Fruit fly (Drosophila melanogaster) whole organism, embryonic: Measurements from ENCODE around the gene Sbds.

Source experiments
- Bdp1 ChIP-seq: fragments of 200-800 bp; sonication (Bioruptor generic); optimal IDR thresholded peaks from 3 replicates; lab custom pipeline; 2016; ENCODE audit warnings: missing biosample characterization, missing genetic modification characterization
- CG10543 ChIP-seq: fragments of 200-800 bp; sonication (Bioruptor generic); optimal IDR thresholded peaks from 3 replicates; lab custom pipeline; 2017; ENCODE audit warnings: missing biosample characterization, mild to moderate bottlenecking, missing genetic modification characterization, moderate library complexity
- CG12769 ChIP-seq: fragments of 200-800 bp; sonication (Bioruptor generic); optimal IDR thresholded peaks from 2 replicates; lab custom pipeline; 2019; ENCODE audit warnings: missing biosample characterization, mild to moderate bottlenecking, missing genetic modification characterization, moderate library complexity
- CG13424 ChIP-seq: fragments of 200-800 bp; sonication (Bioruptor generic); optimal IDR thresholded peaks from 2 replicates; lab custom pipeline; 2019; ENCODE audit warnings: missing biosample characterization, mild to moderate bottlenecking, missing genetic modification characterization, moderate library complexity
- CG17359 ChIP-seq: fragments of 200-800 bp; sonication (Bioruptor generic); optimal IDR thresholded peaks from 3 replicates; lab custom pipeline; 2018; ENCODE audit warnings: missing biosample characterization, mild to moderate bottlenecking, missing genetic modification characterization, moderate library complexity
- CG1792 ChIP-seq: fragments of 200-800 bp; sonication (Bioruptor generic); optimal IDR thresholded peaks from 2 replicates; lab custom pipeline; 2016; ENCODE audit warnings: missing biosample characterization, missing genetic modification characterization
- CG18011 ChIP-seq: fragments of 200-800 bp; sonication (Bioruptor generic); optimal IDR thresholded peaks from 2 replicates; lab custom pipeline; 2017; ENCODE audit warnings: missing biosample characterization, missing genetic modification characterization, mild to moderate bottlenecking, moderate library complexity, missing genotype
- CG18764 ChIP-seq: fragments of 200-800 bp; sonication (Bioruptor generic); optimal IDR thresholded peaks from 3 replicates; lab custom pipeline; 2016; ENCODE audit warnings: missing biosample characterization, missing genetic modification characterization
- CG2120 ChIP-seq: fragments of 200-800 bp; sonication (Bioruptor generic); optimal IDR thresholded peaks from 3 replicates; lab custom pipeline; 2016; ENCODE audit warnings: missing biosample characterization, missing genetic modification characterization
- CG2712 ChIP-seq: fragments of 200-800 bp; optimal IDR thresholded peaks from 3 replicates; lab custom pipeline; 2019; ENCODE audit warnings: missing biosample characterization, mild to moderate bottlenecking, missing genetic modification characterization, moderate library complexity
- CG31365 ChIP-seq: fragments of 200-800 bp; sonication (Bioruptor generic); optimal IDR thresholded peaks from 2 replicates; lab custom pipeline; 2018; ENCODE audit warnings: missing biosample characterization, mild to moderate bottlenecking, missing genetic modification characterization
- CG34224 ChIP-seq: fragments of 200-800 bp; sonication (Bioruptor generic); IDR thresholded peaks from 3 replicates; pipeline ENCODE4 v1.3.6; 2022; ENCODE audit warnings: missing biosample characterization, missing genetic modification characterization; ENCODE audit not compliant: partially characterized antibody
- CG4617 ChIP-seq: fragments of 200-800 bp; sonication (Bioruptor generic); optimal IDR thresholded peaks from 3 replicates; lab custom pipeline; 2016; ENCODE audit warnings: missing biosample characterization, missing genetic modification characterization, borderline replicate concordance
- CG6689 ChIP-seq: fragments of 200-800 bp; sonication (Bioruptor generic); IDR thresholded peaks from 2 replicates; pipeline ENCODE4 v1.3.6; 2022; ENCODE audit warnings: missing biosample characterization, missing genetic modification characterization
- CG6765 ChIP-seq: fragments of 200-800 bp; sonication (Bioruptor generic); optimal IDR thresholded peaks from 3 replicates; lab custom pipeline; 2017; ENCODE audit warnings: missing biosample characterization, mild to moderate bottlenecking, missing genetic modification characterization
- CG7839 ChIP-seq: fragments of 200-800 bp; sonication (Bioruptor generic); optimal IDR thresholded peaks from 3 replicates; lab custom pipeline; 2018; ENCODE audit warnings: missing biosample characterization, mild to moderate bottlenecking, missing genetic modification characterization, moderate library complexity
- CG9727 ChIP-seq: fragments of 200-800 bp; sonication (Bioruptor generic); optimal IDR thresholded peaks from 3 replicates; lab custom pipeline; 2017; ENCODE audit warnings: missing biosample characterization, mild to moderate bottlenecking, missing genetic modification characterization
- CG9797 ChIP-seq: fragments of 200-800 bp; sonication (Bioruptor generic); optimal IDR thresholded peaks from 3 replicates; lab custom pipeline; 2018; ENCODE audit warnings: missing biosample characterization, mild to moderate bottlenecking, missing genetic modification characterization
- CG9817 ChIP-seq: fragments of 200-800 bp; sonication (Bioruptor generic); optimal IDR thresholded peaks from 2 replicates; lab custom pipeline; 2018; ENCODE audit warnings: missing biosample characterization, mild to moderate bottlenecking, missing genetic modification characterization, moderate library complexity
- Gug ChIP-seq: fragments of 200-800 bp; sonication (Bioruptor generic); IDR thresholded peaks from 4 replicates; pipeline ENCODE4 v1.3.6; 2022; ENCODE audit warnings: missing biosample characterization, missing genetic modification characterization
- Hmr ChIP-seq: fragments of 200-800 bp; sonication (Bioruptor generic); optimal IDR thresholded peaks from 3 replicates; lab custom pipeline; 2017; ENCODE audit warnings: mild to moderate bottlenecking, missing biosample characterization, missing genetic modification reagents, missing genetic modification characterization
- Hr51 ChIP-seq, 2 experiments: fragments of 200-800 bp; sonication (Bioruptor generic); optimal IDR thresholded peaks; 2 replicates in 1 of 2; 3 replicates in 1 of 2; lab custom pipeline; 2016 to 2018; ENCODE audit warnings: missing biosample characterization in 2 of 2, missing genetic modification characterization in 2 of 2, mild to moderate bottlenecking in 1 of 2, moderate library complexity in 1 of 2
- Meics ChIP-seq: fragments of 200-800 bp; sonication (Bioruptor generic); optimal IDR thresholded peaks from 2 replicates; lab custom pipeline; 2017; ENCODE audit warnings: missing biosample characterization, mild to moderate bottlenecking, missing genetic modification characterization
- Ptx1 ChIP-seq: fragments of 200-800 bp; sonication (Bioruptor generic); IDR thresholded peaks from 2 replicates; pipeline ENCODE4 v1.3.6; 2022; ENCODE audit warnings: missing biosample characterization, missing genetic modification characterization
- Sox102F ChIP-seq: fragments of 200-800 bp; sonication (Bioruptor generic); optimal IDR thresholded peaks from 2 replicates; lab custom pipeline; 2018; ENCODE audit warnings: missing biosample characterization, mild to moderate bottlenecking, missing genetic modification characterization, moderate library complexity
- abd-A ChIP-seq: fragments of 200-800 bp; sonication (Bioruptor generic); optimal IDR thresholded peaks from 3 replicates; lab custom pipeline; 2019; ENCODE audit warnings: missing biosample characterization, mild to moderate bottlenecking, missing genetic modification characterization, moderate library complexity
- ap ChIP-seq: fragments of 200-800 bp; sonication (Bioruptor generic); IDR thresholded peaks from 2 replicates; pipeline ENCODE4 v1.3.6; 2022; ENCODE audit warnings: missing biosample characterization, missing genetic modification characterization
- ato ChIP-seq: fragments of 200-800 bp; sonication (Bioruptor generic); IDR thresholded peaks from 2 replicates; pipeline ENCODE4 v1.3.6; 2022; ENCODE audit warnings: missing biosample characterization, missing genetic modification characterization; ENCODE audit not compliant: partially characterized antibody
- br ChIP-seq: fragments of >200 bp; optimal IDR thresholded peaks from 2 replicates; lab custom pipeline; 2017
- chinmo ChIP-seq: fragments of 200-800 bp; sonication (Bioruptor generic); IDR thresholded peaks from 4 replicates; pipeline ENCODE4 v1.3.6; 2022; ENCODE audit warnings: missing biosample characterization, missing genetic modification characterization; ENCODE audit not compliant: partially characterized antibody
- cwo ChIP-seq: fragments of 200-800 bp; sonication (Bioruptor generic); optimal IDR thresholded peaks from 3 replicates; lab custom pipeline; 2017; ENCODE audit warnings: missing biosample characterization, missing genetic modification characterization, mild to moderate bottlenecking, moderate library complexity, missing genetic modification reagents
- disco-r ChIP-seq: fragments of 200-800 bp; sonication (Bioruptor generic); optimal IDR thresholded peaks from 2 replicates; lab custom pipeline; 2016; ENCODE audit warnings: missing biosample characterization, missing genetic modification characterization
- dm ChIP-seq: fragments of 200-800 bp; sonication (Bioruptor generic); optimal IDR thresholded peaks from 3 replicates; lab custom pipeline; 2016; ENCODE audit warnings: missing biosample characterization, missing genetic modification characterization
- dmrt99B ChIP-seq: fragments of 200-800 bp; sonication (Bioruptor generic); optimal IDR thresholded peaks from 2 replicates; lab custom pipeline; 2018; ENCODE audit warnings: missing biosample characterization, mild to moderate bottlenecking, missing genetic modification characterization, moderate library complexity
- dysf ChIP-seq: fragments of 200-800 bp; sonication (Bioruptor generic); IDR thresholded peaks from 3 replicates; pipeline ENCODE4 v1.3.6; 2022; ENCODE audit warnings: missing biosample characterization, missing genetic modification characterization
- esg ChIP-seq: fragments of 200-800 bp; sonication (Bioruptor generic); conservative IDR thresholded peaks from 2 replicates; pipeline ENCODE4 v1.3.6; 2022; ENCODE audit warnings: missing biosample characterization, missing genetic modification characterization
- eve ChIP-seq, 2 experiments: fragments of >200 bp; optimal IDR thresholded peaks; 2 replicates each; lab custom pipeline; 2017; ENCODE audit warnings: missing biosample characterization in 2 of 2, missing genetic modification characterization in 2 of 2
- exex ChIP-seq: fragments of 200-800 bp; sonication (Bioruptor generic); optimal IDR thresholded peaks from 4 replicates; lab custom pipeline; 2018; ENCODE audit warnings: missing biosample characterization, mild to moderate bottlenecking, missing genetic modification characterization, moderate library complexity
- ftz-f1 ChIP-seq: fragments of 200-800 bp; sonication (Bioruptor generic); optimal IDR thresholded peaks from 2 replicates; lab custom pipeline; 2016; ENCODE audit warnings: missing biosample characterization, missing genetic modification characterization
- grau ChIP-seq: fragments of 200-800 bp; optimal IDR thresholded peaks from 3 replicates; lab custom pipeline; 2019; ENCODE audit warnings: missing biosample characterization, mild to moderate bottlenecking, missing genetic modification characterization, moderate library complexity
- lbe ChIP-seq: fragments of 200-800 bp; sonication (Bioruptor generic); optimal IDR thresholded peaks from 2 replicates; lab custom pipeline; 2016; ENCODE audit warnings: missing biosample characterization, mild to moderate bottlenecking, missing genetic modification characterization
- lilli ChIP-seq: fragments of 200-800 bp; sonication (Bioruptor generic); optimal IDR thresholded peaks from 3 replicates; lab custom pipeline; 2016; ENCODE audit warnings: missing biosample characterization, missing genetic modification characterization
- lmd ChIP-seq: fragments of 200-800 bp; sonication (Bioruptor generic); IDR thresholded peaks from 2 replicates; pipeline ENCODE4 v1.3.6; 2022; ENCODE audit warnings: missing biosample characterization, missing genetic modification characterization
- odd ChIP-seq: fragments of 200-800 bp; sonication (Bioruptor generic); optimal IDR thresholded peaks from 2 replicates; lab custom pipeline; 2017; ENCODE audit warnings: missing biosample characterization, mild to moderate bottlenecking, missing genetic modification characterization
- sisA ChIP-seq: fragments of 200-800 bp; sonication (Bioruptor generic); IDR thresholded peaks from 2 replicates; pipeline ENCODE4 v1.3.6; 2022; ENCODE audit warnings: missing biosample characterization, missing genetic modification characterization
- stc ChIP-seq: fragments of 200-800 bp; sonication (Bioruptor generic); IDR thresholded peaks from 2 replicates; pipeline ENCODE4 v1.3.6; 2022; ENCODE audit warnings: missing biosample characterization, missing genetic modification characterization
- trh ChIP-seq: fragments of 200-800 bp; sonication (Bioruptor generic); optimal IDR thresholded peaks from 2 replicates; lab custom pipeline; 2016; ENCODE audit warnings: missing biosample characterization, missing genetic modification characterization

Gene Sbds

dm6 chr3L:6706723-6707591, 45.8 kb upstream of the Sbds start (continued):
- peak; percentile 13 for TF ChIP-seq lilli (GFP tag; lab: Kevin White, UChicago)
- TF ChIP-seq Hr51 (GFP tag; optimal IDR thresholded peaks at IDR 0.05; lab: Kevin White, UChicago): peak in 1 of 2 experiments; percentile 43
- TF ChIP-seq CG13424: peak; percentile 51
- TF ChIP-seq chinmo (GFP tag; lab: Robert Waterston, UW): 0 out of 4 replicates have a peak, but pooled peaks have one; percentile 42
- peak; percentile 0 for TF ChIP-seq abd-A
- no peak for TF ChIP-seq sisA (GFP tag; lab: Robert Waterston, UW)
- TF ChIP-seq ap (GFP tag; lab: Robert Waterston, UW): no peak
- TF ChIP-seq dysf (GFP tag; lab: Robert Waterston, UW): peak; percentile 55; the same call in 1 of the 3 replicates
- peak; percentile 36 for TF ChIP-seq dmrt99B (tag; lab: Kevin White, UChicago)
- no peak for TF ChIP-seq Hmr (GFP tag; lab: Kevin White, UChicago)
- peak; percentile 26; the same call in 1 of the 2 replicates for TF ChIP-seq Ptx1
- no peak for TF ChIP-seq CG18764 (GFP tag; lab: Kevin White, UChicago)
- TF ChIP-seq eve (GFP tag; optimal IDR thresholded peaks at IDR 0.05; lab: Kevin White, UChicago): peak in 1 of 2 experiments; percentile 15
- peak; percentile 19 for TF ChIP-seq CG9817 (tag; lab: Kevin White, UChicago)
- peak; percentile 42 for TF ChIP-seq CG2120 (GFP tag; lab: Kevin White, UChicago)
- TF ChIP-seq Meics (GFP tag; lab: Kevin White, UChicago): peak; percentile 21
- TF ChIP-seq CG10543 (GFP tag; lab: Kevin White, UChicago): peak; percentile 74
- peak; percentile 36; the same call in 1 of the 2 replicates for TF ChIP-seq CG6689
- TF ChIP-seq cwo (GFP tag; lab: Kevin White, UChicago): peak; percentile 10
- TF ChIP-seq Gug (GFP tag; lab: Robert Waterston, UW): 0 out of 4 replicates have a peak, but pooled peaks have one; percentile 22
- no peak for TF ChIP-seq disco-r (GFP tag; lab: Kevin White, UChicago)
- TF ChIP-seq CG17359 (tag; lab: Kevin White, UChicago): peak; percentile 20
- peak; percentile 34 for TF ChIP-seq grau
- peak; percentile 22 for TF ChIP-seq CG6765 (GFP tag; lab: Kevin White, UChicago)
- no peak for TF ChIP-seq trh (GFP tag; lab: Kevin White, UChicago)
- TF ChIP-seq CG12769 (tag; lab: Kevin White, UChicago): peak; percentile 71
- TF ChIP-seq CG2712 (tag; lab: Kevin White, UChicago): peak; percentile 10
- peak; percentile 32 for TF ChIP-seq CG7839
- peak; percentile 11; the same call in 1 of the 2 replicates for TF ChIP-seq esg (GFP tag; lab: Robert Waterston, UW)
- peak; percentile 81 for TF ChIP-seq ftz-f1 (GFP tag; lab: Kevin White, UChicago)
- TF ChIP-seq lmd (GFP tag; lab: Robert Waterston, UW): peak; percentile 49; the same call in 1 of the 2 replicates
- 0 out of 2 replicates have a peak, but pooled peaks have one; percentile 35 for TF ChIP-seq stc
- TF ChIP-seq, all 482 proteins: peak for 57

DNA sequence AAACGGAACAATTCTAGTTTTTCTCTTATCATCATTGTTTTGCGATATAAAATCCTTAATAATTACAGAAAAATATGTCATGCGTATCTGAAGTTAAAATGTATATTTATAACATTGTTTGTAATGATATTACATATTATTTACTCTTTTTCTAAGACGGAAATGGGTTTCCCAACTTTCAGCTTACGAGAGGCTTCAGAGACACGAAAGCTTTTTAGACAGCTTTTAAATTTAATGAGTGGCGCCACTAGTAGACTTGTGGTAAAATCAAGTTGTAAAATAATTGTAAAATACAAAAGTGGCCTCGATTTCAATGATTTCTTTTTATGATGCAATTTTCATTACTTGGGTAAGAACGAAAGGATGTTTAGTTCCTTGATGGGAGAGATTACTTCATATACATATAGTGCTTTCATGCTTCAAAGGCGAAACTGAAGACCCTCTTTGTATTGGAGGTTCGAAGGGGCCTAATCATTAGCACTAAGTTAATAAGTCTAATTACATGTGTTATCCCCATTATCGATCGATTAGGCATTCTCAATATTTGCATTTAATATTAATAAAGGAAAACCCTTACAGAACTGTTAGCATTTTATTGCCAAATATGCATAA, 43.6 kb upstream of the Sbds start:
- TF ChIP-seq CG4617 (GFP tag; lab: Kevin White, UChicago) (peak; percentile 48), Sox102F (GFP tag; lab: Kevin White, UChicago) (peak; percentile 79), lbe (peak; percentile 44), exex (tag; lab: Kevin White, UChicago) (peak; percentile 71), CG31365 (tag; lab: Kevin White, UChicago) (peak; percentile 76), br (lab: Kevin White, UChicago) (no peak), CG34224 (GFP tag; lab: Robert Waterston, UW) (no peak), CG6689 (peak; percentile 41), lmd (GFP tag; lab: Robert Waterston, UW) (peak; percentile 58; the same call in 1 of the 2 replicates), Bdp1 (GFP tag; lab: Kevin White, UChicago) (peak; percentile 29), odd (peak; percentile 82), CG9727 (peak; percentile 78), CG1792 (GFP tag; lab: Kevin White, UChicago) (peak; percentile 21), CG9797 (GFP tag; lab: Kevin White, UChicago) (no peak), dm (GFP tag; lab: Kevin White, UChicago) (no peak), ato (GFP tag; lab: Robert Waterston, UW) (no peak), CG18011 (GFP tag; lab: Kevin White, UChicago) (peak; percentile 96)
